Worm (Caenorhabditis elegans) whole organism, L1 larva: ENCODE results near the gene irld-14.

ENCODE experiments used
- C34B4.2 ChIP-seq: sonication (generic microtip); optimal IDR thresholded peaks from 2 replicates; lab custom pipeline; 2017; ENCODE audit warnings: mild to moderate bottlenecking, missing genetic modification characterization, missing compliant biosample characterization
- nhr-11 ChIP-seq: fragments of 150-350 bp; optimal IDR thresholded peaks from 2 replicates; lab custom pipeline; 2014; ENCODE audit warnings: missing biosample characterization, missing genetic modification characterization
- tbx-2 ChIP-seq: sonication (generic microtip); optimal IDR thresholded peaks from 2 replicates; lab custom pipeline; 2016; ENCODE audit warnings: missing genetic modification characterization, missing compliant biosample characterization
- zag-1 ChIP-seq: fragments of 150-350 bp; optimal IDR thresholded peaks from 2 replicates; lab custom pipeline; 2014; ENCODE audit warnings: missing biosample characterization, missing genetic modification characterization

- no peak for TF ChIP-seq zag-1 (tag; lab: Kevin White, UChicago)
- TF ChIP-seq C34B4.2 (tag; lab: Kevin White, UChicago), result no peak
- TF ChIP-seq tbx-2, result no peak
- no peak for TF ChIP-seq nhr-11 (tag; lab: Kevin White, UChicago)
These were observed 15.2 kb downstream of the irld-14 start, which contains the start of gene nmr-2 for ce11 chrV:15011560-15011959.
